Worm (Caenorhabditis elegans) whole organism, L4/young adult: ENCODE results near the gene mig-18.

ENCODE experiments used
- W03F9.2 ChIP-seq: fragments of 150-350 bp; optimal IDR thresholded peaks from 2 replicates; lab custom pipeline; 2014; ENCODE audit warnings: missing biosample characterization, missing genetic modification characterization
- dao-5 ChIP-seq: sonication (generic microtip); optimal IDR thresholded peaks from 2 replicates; lab custom pipeline; 2016; ENCODE audit warnings: missing genotype, missing genetic modification characterization, moderate library complexity, missing compliant biosample characterization
- him-1 ChIP-seq: sonication (generic microtip); optimal IDR thresholded peaks from 2 replicates; lab custom pipeline; 2016; ENCODE audit warnings: missing genotype, missing genetic modification reagents, missing genetic modification characterization, missing compliant biosample characterization

ce11 chrIII:13418975-13419374, 15.9 kb downstream of the mig-18 start:
- TF ChIP-seq dao-5 (tag; lab: Kevin White, UChicago) (no peak), him-1 (tag; lab: Kevin White, UChicago) (no peak), W03F9.2 (no peak)
